Fruit fly (Drosophila melanogaster): ENCODE data around the gene CG14421.

CG14421 gene

dm6 chrX:2984902-2985772 is 43.9 kb downstream of the CG14421 start (continued):
- TF ChIP-seq dmrt11E (tag; optimal IDR thresholded peaks at IDR 0.05) (peak; percentile 92), az2 (GFP tag; optimal IDR thresholded peaks at IDR 0.05) (peak; percentile 49), CG8290 (GFP tag; optimal IDR thresholded peaks at IDR 0.05) (peak; percentile 21), CG8290 (tag; optimal IDR thresholded peaks at IDR 0.05) (no peak), CG18619 (GFP tag; optimal IDR thresholded peaks at IDR 0.05) (peak; percentile 3), CG17361 (GFP tag; IDR thresholded peaks at IDR 0.05) (peak; percentile 70), ken (GFP tag; IDR thresholded peaks at IDR 0.05) (no peak), wdn (GFP tag; IDR thresholded peaks at IDR 0.05) (no peak), CG11695 (GFP tag; IDR thresholded peaks at IDR 0.05) (peak; percentile 14; the same call in 1 of the 3 replicates), sr (GFP tag; IDR thresholded peaks at IDR 0.05) (no peak), Bdp1 (GFP tag; optimal IDR thresholded peaks at IDR 0.05) (no peak), Camta (GFP tag; optimal IDR thresholded peaks at IDR 0.05) (peak; percentile 37), CG11085 (GFP tag; IDR thresholded peaks at IDR 0.05) (no peak), pros (GFP tag; optimal IDR thresholded peaks at IDR 0.05) (peak; percentile 13), CG3838 (GFP tag; optimal IDR thresholded peaks at IDR 0.05) (no peak), repo (GFP tag; optimal IDR thresholded peaks at IDR 0.05) (no peak), trem (tag; optimal IDR thresholded peaks at IDR 0.05) (peak; percentile 63), nmo (GFP tag; optimal IDR thresholded peaks at IDR 0.05) (peak; percentile 67), zf30C (GFP tag; optimal IDR thresholded peaks at IDR 0.05) (peak; percentile 94), Ets65A (GFP tag) (peak; percentile 90), CG10267 (tag; optimal IDR thresholded peaks at IDR 0.05) (peak; percentile 79), nerfin-1 (tag; optimal IDR thresholded peaks at IDR 0.05) (peak; percentile 12), zen (tag; optimal IDR thresholded peaks at IDR 0.05) (peak; percentile 99), emc (GFP tag; optimal IDR thresholded peaks at IDR 0.05) (no peak), CG7556 (GFP tag; optimal IDR thresholded peaks at IDR 0.05) (peak; percentile 49), CG9215 (GFP tag; IDR thresholded peaks at IDR 0.05) (no peak), p53 (GFP tag; optimal IDR thresholded peaks at IDR 0.05) (no peak), CG13624 (GFP tag; optimal IDR thresholded peaks at IDR 0.05) (no peak), nau (GFP tag; optimal IDR thresholded peaks at IDR 0.05) (no peak), CG1233 (GFP tag; optimal IDR thresholded peaks at IDR 0.05) (peak; percentile 44)

dm6 chrX:2987320-2987719 is 46.1 kb downstream of the CG14421 start:
- TF ChIP-seq CG15696 (tag; optimal IDR thresholded peaks at IDR 0.05) (no peak), cad (GFP tag; optimal IDR thresholded peaks at IDR 0.05) (no peak), crol (GFP tag; IDR thresholded peaks at IDR 0.05) (0 out of 2 replicates have a peak, but pooled peaks have one; percentile 8), CG11093 (GFP tag; IDR thresholded peaks at IDR 0.05) (no peak), btn (GFP tag; optimal IDR thresholded peaks at IDR 0.05) (no peak), pnt (GFP tag; optimal IDR thresholded peaks at IDR 0.05) (no peak), CG6175 (GFP tag; IDR thresholded peaks at IDR 0.05) (no peak), CG32767 (GFP tag; IDR thresholded peaks at IDR 0.05) (no peak), Kr (GFP tag; optimal IDR thresholded peaks at IDR 0.05) (peak; percentile 52), CG13123 (GFP tag; optimal IDR thresholded peaks at IDR 0.05) (no peak), Sin3A (optimal IDR thresholded peaks at IDR 0.05) (no peak), tll (GFP tag; optimal IDR thresholded peaks at IDR 0.05) (peak in 1 of 2 experiments; percentile 49), Hr51 (GFP tag; optimal IDR thresholded peaks at IDR 0.05) (no peak), CG6272 (GFP tag; IDR thresholded peaks at IDR 0.05) (no peak), CG8388 (GFP tag; optimal IDR thresholded peaks at IDR 0.05) (no peak), CG9437 (GFP tag; optimal IDR thresholded peaks at IDR 0.05) (no peak), pros (GFP tag; optimal IDR thresholded peaks at IDR 0.05) (peak; percentile 78)
